Fruit fly (Drosophila melanogaster) whole organism, embryonic: ENCODE data around the gene ph-d.

Experiments used
- ATbp ChIP-seq: fragments of 200-800 bp; sonication (Bioruptor generic); optimal IDR thresholded peaks from 2 replicates; lab custom pipeline; 2017; ENCODE audit warnings: missing biosample characterization, mild to moderate bottlenecking, missing genetic modification characterization, missing genetic modification reagents
- Blimp-1 ChIP-seq: fragments of 200-800 bp; sonication (Bioruptor generic); optimal IDR thresholded peaks from 3 replicates; lab custom pipeline; 2018; ENCODE audit warnings: missing biosample characterization, missing genetic modification characterization, mild to moderate bottlenecking, moderate library complexity, missing genetic modification reagents
- CG10267 ChIP-seq: fragments of 200-800 bp; sonication (Bioruptor generic); optimal IDR thresholded peaks from 2 replicates; lab custom pipeline; 2018; ENCODE audit warnings: missing biosample characterization, mild to moderate bottlenecking, missing genetic modification characterization, moderate library complexity
- CG11504 ChIP-seq: fragments of 200-800 bp; sonication (Bioruptor generic); optimal IDR thresholded peaks from 3 replicates; lab custom pipeline; 2019; ENCODE audit warnings: missing biosample characterization, mild to moderate bottlenecking, missing genetic modification characterization, moderate library complexity
- CG12391 ChIP-seq: fragments of 200-800 bp; sonication (Bioruptor generic); optimal IDR thresholded peaks from 3 replicates; lab custom pipeline; 2018; ENCODE audit warnings: missing biosample characterization, mild to moderate bottlenecking, missing genetic modification characterization, moderate library complexity
- CG14667 ChIP-seq: fragments of 200-800 bp; sonication (Bioruptor generic); IDR thresholded peaks from 2 replicates; pipeline ENCODE4 v1.3.6; 2022; ENCODE audit warnings: missing biosample characterization, missing genetic modification characterization
- CG16779 ChIP-seq: fragments of 200-800 bp; sonication (Bioruptor generic); IDR thresholded peaks from 2 replicates; pipeline ENCODE4 v1.3.6; 2022; ENCODE audit warnings: missing biosample characterization, missing genetic modification characterization
- CG17186 ChIP-seq: fragments of 200-800 bp; sonication (Bioruptor generic); optimal IDR thresholded peaks from 3 replicates; lab custom pipeline; 2017; ENCODE audit warnings: missing biosample characterization, missing genetic modification reagents, missing genetic modification characterization
- CG2202 ChIP-seq: fragments of 200-800 bp; sonication (Bioruptor generic); optimal IDR thresholded peaks from 2 replicates; lab custom pipeline; 2018; ENCODE audit warnings: missing biosample characterization, mild to moderate bottlenecking, missing genetic modification characterization
- CG30431 ChIP-seq: fragments of 200-800 bp; sonication (Bioruptor generic); optimal IDR thresholded peaks from 2 replicates; lab custom pipeline; 2017; ENCODE audit warnings: missing biosample characterization, missing genetic modification characterization
- CG34422 ChIP-seq: fragments of 200-800 bp; sonication (Bioruptor generic); IDR thresholded peaks from 3 replicates; pipeline ENCODE4 v1.3.6; 2022; ENCODE audit warnings: missing biosample characterization, missing genetic modification characterization
- CG6791 ChIP-seq: fragments of 200-800 bp; sonication (Bioruptor generic); IDR thresholded peaks from 3 replicates; pipeline ENCODE4 v1.3.6; 2022; ENCODE audit warnings: missing biosample characterization, missing genetic modification characterization; ENCODE audit not compliant: partially characterized antibody
- CG8944 ChIP-seq: fragments of 200-800 bp; sonication (Bioruptor generic); optimal IDR thresholded peaks from 3 replicates; lab custom pipeline; 2016; ENCODE audit warnings: missing biosample characterization, missing genetic modification characterization
- D19B ChIP-seq: fragments of 200-800 bp; sonication (Bioruptor generic); optimal IDR thresholded peaks from 2 replicates; lab custom pipeline; 2017; ENCODE audit warnings: missing biosample characterization, mild to moderate bottlenecking, missing genetic modification characterization
- Dad ChIP-seq: fragments of 200-800 bp; sonication (Bioruptor generic); optimal IDR thresholded peaks from 3 replicates; lab custom pipeline; 2016; ENCODE audit warnings: missing biosample characterization, missing genetic modification characterization
- Dfd ChIP-seq, 2 experiments: fragments of >200 bp; optimal IDR thresholded peaks; 2 replicates each; lab custom pipeline; 2017; ENCODE audit warnings: missing biosample characterization in 2 of 2, missing genetic modification characterization in 2 of 2
- Dip2 ChIP-seq: fragments of 200-800 bp; sonication (Bioruptor generic); IDR thresholded peaks from 2 replicates; pipeline ENCODE4 v1.3.6; 2022; ENCODE audit warnings: missing biosample characterization, missing genetic modification characterization
- Dp ChIP-seq: fragments of 200-800 bp; sonication (Bioruptor generic); optimal IDR thresholded peaks from 2 replicates; lab custom pipeline; 2018; ENCODE audit warnings: missing biosample characterization, mild to moderate bottlenecking, missing genetic modification characterization, moderate library complexity
- HmgZ ChIP-seq: fragments of 200-800 bp; sonication (Bioruptor generic); optimal IDR thresholded peaks from 2 replicates; lab custom pipeline; 2018; ENCODE audit warnings: missing biosample characterization, mild to moderate bottlenecking, missing genetic modification characterization
- MTF-1 ChIP-seq: fragments of 200-800 bp; sonication (Bioruptor generic); optimal IDR thresholded peaks from 2 replicates; lab custom pipeline; 2018; ENCODE audit warnings: missing biosample characterization, mild to moderate bottlenecking, missing genetic modification characterization, borderline replicate concordance
- Mad ChIP-seq: fragments of 200-800 bp; sonication (Bioruptor generic); optimal IDR thresholded peaks from 2 replicates; lab custom pipeline; 2016; ENCODE audit warnings: missing biosample characterization, missing genetic modification characterization
- Max ChIP-seq: fragments of 200-800 bp; sonication (Bioruptor generic); optimal IDR thresholded peaks from 2 replicates; lab custom pipeline; 2016; ENCODE audit warnings: missing biosample characterization, mild to moderate bottlenecking, missing genetic modification characterization
- Optix ChIP-seq: fragments of 200-800 bp; sonication (Bioruptor generic); IDR thresholded peaks from 3 replicates; pipeline ENCODE4 v1.3.6; 2022; ENCODE audit warnings: missing biosample characterization, missing genetic modification characterization
- Pdp1 ChIP-seq, 2 experiments: fragments of 200-800 bp; sonication (Bioruptor generic); optimal IDR thresholded peaks; 3 replicates each; lab custom pipeline; 2016; ENCODE audit warnings: missing biosample characterization in 2 of 2, missing genetic modification characterization in 2 of 2, mild to moderate bottlenecking in 1 of 2, moderate library complexity in 1 of 2
- Poxn ChIP-seq: fragments of 200-800 bp; sonication (Bioruptor generic); IDR thresholded peaks from 2 replicates; pipeline ENCODE4 v1.3.6; 2022; ENCODE audit warnings: missing biosample characterization, missing genetic modification characterization
- Ptx1 ChIP-seq: fragments of 200-800 bp; sonication (Bioruptor generic); IDR thresholded peaks from 2 replicates; pipeline ENCODE4 v1.3.6; 2022; ENCODE audit warnings: missing biosample characterization, missing genetic modification characterization
- Xbp1 ChIP-seq: fragments of 200-800 bp; sonication (Bioruptor generic); optimal IDR thresholded peaks from 3 replicates; lab custom pipeline; 2016; ENCODE audit warnings: missing biosample characterization, mild to moderate bottlenecking, missing genetic modification characterization
- chinmo ChIP-seq: fragments of 200-800 bp; sonication (Bioruptor generic); IDR thresholded peaks from 4 replicates; pipeline ENCODE4 v1.3.6; 2022; ENCODE audit warnings: missing biosample characterization, missing genetic modification characterization; ENCODE audit not compliant: partially characterized antibody
- ci ChIP-seq: fragments of 200-800 bp; sonication (Bioruptor generic); IDR thresholded peaks from 3 replicates; pipeline ENCODE4 v1.3.6; 2022; ENCODE audit warnings: missing biosample characterization, missing genetic modification characterization
- dpn ChIP-seq, 2 experiments: fragments of 200-800 bp; sonication (Bioruptor generic); optimal IDR thresholded peaks; 3 replicates each; lab custom pipeline; 2016; ENCODE audit warnings: missing biosample characterization in 2 of 2, missing genetic modification characterization in 2 of 2
- ems ChIP-seq: fragments of 200-800 bp; sonication (Bioruptor generic); optimal IDR thresholded peaks from 3 replicates; lab custom pipeline; 2016; ENCODE audit warnings: missing biosample characterization, missing genetic modification characterization
- exex ChIP-seq: fragments of 200-800 bp; sonication (Bioruptor generic); optimal IDR thresholded peaks from 4 replicates; lab custom pipeline; 2018; ENCODE audit warnings: missing biosample characterization, mild to moderate bottlenecking, missing genetic modification characterization, moderate library complexity
- fru ChIP-seq: fragments of >200 bp; optimal IDR thresholded peaks from 2 replicates; lab custom pipeline; 2017
- gcm ChIP-seq: fragments of 200-800 bp; sonication (Bioruptor generic); optimal IDR thresholded peaks from 2 replicates; lab custom pipeline; 2019; ENCODE audit warnings: missing biosample characterization, mild to moderate bottlenecking, missing genetic modification characterization, moderate library complexity
- grau ChIP-seq: fragments of 200-800 bp; optimal IDR thresholded peaks from 3 replicates; lab custom pipeline; 2019; ENCODE audit warnings: missing biosample characterization, mild to moderate bottlenecking, missing genetic modification characterization, moderate library complexity
- gsb-n ChIP-seq: fragments of 200-800 bp; sonication (Bioruptor generic); optimal IDR thresholded peaks from 3 replicates; lab custom pipeline; 2018; ENCODE audit warnings: missing biosample characterization, mild to moderate bottlenecking, missing genetic modification characterization
- insv ChIP-seq, 2 experiments: fragments of 200-800 bp; sonication (Bioruptor generic); optimal IDR thresholded peaks; 3 replicates each; lab custom pipeline; 2016 to 2018; ENCODE audit warnings: missing biosample characterization in 2 of 2, missing genetic modification characterization in 2 of 2
- kah ChIP-seq: fragments of 200-800 bp; sonication (Bioruptor generic); optimal IDR thresholded peaks from 2 replicates; lab custom pipeline; 2018; ENCODE audit warnings: missing biosample characterization, mild to moderate bottlenecking, missing genetic modification characterization
- mam ChIP-seq: fragments of 200-800 bp; sonication (Bioruptor generic); optimal IDR thresholded peaks from 3 replicates; lab custom pipeline; 2016; ENCODE audit warnings: missing biosample characterization, missing genetic modification characterization
- mirr ChIP-seq: fragments of 200-800 bp; sonication (Bioruptor generic); optimal IDR thresholded peaks from 3 replicates; lab custom pipeline; 2018; ENCODE audit warnings: missing biosample characterization, mild to moderate bottlenecking, missing genetic modification characterization
- nerfin-2 ChIP-seq: fragments of 200-800 bp; sonication (Bioruptor generic); IDR thresholded peaks from 2 replicates; pipeline ENCODE4 v1.3.6; 2022; ENCODE audit warnings: missing biosample characterization, missing genetic modification characterization; ENCODE audit not compliant: partially characterized antibody
- otp ChIP-seq: fragments of 200-800 bp; sonication (Bioruptor generic); IDR thresholded peaks from 3 replicates; pipeline ENCODE4, ENCODE4 v1.3.6; 2022; ENCODE audit warnings: missing biosample characterization, missing genetic modification characterization
- peb ChIP-seq: fragments of 200-800 bp; sonication (Bioruptor generic); IDR thresholded peaks from 2 replicates; pipeline ENCODE4 v1.3.6; 2022; ENCODE audit warnings: missing biosample characterization, missing genetic modification characterization
- psq ChIP-seq: fragments of 200-800 bp; sonication (Bioruptor generic); optimal IDR thresholded peaks from 2 replicates; lab custom pipeline; 2017; ENCODE audit warnings: missing biosample characterization, missing genetic modification characterization
- row ChIP-seq: fragments of 200-800 bp; sonication (Bioruptor generic); IDR thresholded peaks from 3 replicates; pipeline ENCODE4 v1.3.6; 2022; ENCODE audit warnings: missing biosample characterization, missing genetic modification characterization
- schlank ChIP-seq: fragments of 200-800 bp; sonication (Bioruptor generic); optimal IDR thresholded peaks from 2 replicates; lab custom pipeline; 2018; ENCODE audit warnings: missing biosample characterization, mild to moderate bottlenecking, missing genetic modification characterization
- ttk ChIP-seq: fragments of 200-800 bp; sonication (Bioruptor generic); IDR thresholded peaks from 2 replicates; pipeline ENCODE4 v2.1.2; 2022; ENCODE audit warnings: missing biosample characterization, missing genetic modification characterization
- vvl ChIP-seq: fragments of 200-800 bp; sonication (Bioruptor generic); IDR thresholded peaks from 2 replicates; pipeline ENCODE4 v1.3.6; 2022; ENCODE audit warnings: missing biosample characterization, missing genetic modification characterization
- wor ChIP-seq: fragments of 200-800 bp; sonication (Bioruptor generic); IDR thresholded peaks from 2 replicates; pipeline ENCODE4 v1.3.6; 2022; ENCODE audit warnings: missing biosample characterization, missing genetic modification characterization

The ph-d gene

DNA sequence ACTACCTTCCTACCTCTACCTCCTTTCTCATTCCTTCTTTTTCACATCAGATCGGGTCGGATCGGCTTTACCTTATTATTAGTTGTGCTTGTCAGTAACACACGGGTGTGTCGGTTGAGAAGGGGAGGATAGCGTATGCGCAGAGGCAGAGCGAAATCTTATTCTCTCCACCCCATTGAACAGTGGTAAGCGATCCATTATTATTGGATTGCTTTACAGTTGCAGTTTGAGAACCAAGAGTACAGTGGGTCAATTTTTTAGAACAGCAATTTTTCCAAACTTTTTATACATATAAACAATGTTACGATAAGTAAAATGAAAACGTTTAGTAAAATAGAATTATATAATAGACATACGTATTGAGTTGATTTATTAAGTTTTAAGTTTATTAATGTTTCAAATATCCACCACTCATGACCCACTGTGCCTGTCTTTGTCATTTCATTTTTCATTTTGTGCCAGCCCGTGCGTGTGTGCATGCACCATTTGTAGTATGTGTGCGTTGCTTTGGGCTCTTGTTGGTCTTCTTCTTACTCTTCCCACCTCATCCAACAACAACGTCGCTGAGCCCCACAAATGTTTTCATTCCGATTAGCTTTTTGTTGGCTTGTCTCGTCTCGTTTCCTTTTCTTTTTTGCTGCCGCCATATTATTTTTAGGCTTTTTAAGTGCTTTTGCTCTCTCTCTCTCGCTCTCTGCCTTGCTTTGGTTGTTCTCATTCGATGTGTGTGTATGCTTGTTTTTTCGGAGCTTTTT lies 14.7 kb upstream of the ph-d start (continued):
- peak; percentile 8 for TF ChIP-seq Dp (GFP tag; lab: Kevin White, UChicago)
- TF ChIP-seq CG6791 (GFP tag; lab: Robert Waterston, UW): peak; percentile 68; the same call in 1 of the 3 replicates
- TF ChIP-seq psq: peak; percentile 91
- peak; percentile 98 for TF ChIP-seq Blimp-1 (GFP tag; lab: Kevin White, UChicago)
- peak; percentile 99 for TF ChIP-seq gcm (GFP tag; lab: Kevin White, UChicago)
- TF ChIP-seq chinmo (GFP tag; lab: Robert Waterston, UW): peak; percentile 81
- TF ChIP-seq D19B: peak; percentile 86
- TF ChIP-seq mam (GFP tag; lab: Kevin White, UChicago): peak; percentile 94
- TF ChIP-seq ATbp: peak; percentile 98
- TF ChIP-seq Dip2: peak; percentile 82
- TF ChIP-seq CG17186: peak; percentile 92
- TF ChIP-seq wor (GFP tag; lab: Robert Waterston, UW): peak; percentile 99
- peak; percentile 97 for TF ChIP-seq CG10267 (tag; lab: Kevin White, UChicago)
- TF ChIP-seq ems (GFP tag; lab: Kevin White, UChicago): peak; percentile 96
- TF ChIP-seq insv (GFP tag; optimal IDR thresholded peaks at IDR 0.05; lab: Kevin White, UChicago): peak; percentile 60 to 84
- TF ChIP-seq dpn (GFP tag; optimal IDR thresholded peaks at IDR 0.05; lab: Kevin White, UChicago): peak; percentile 91 to 98
- TF ChIP-seq CG12391 (tag; lab: Kevin White, UChicago): peak; percentile 100
- TF ChIP-seq schlank (tag; lab: Kevin White, UChicago): peak; percentile 98
- peak; percentile 78 for TF ChIP-seq CG8944 (GFP tag; lab: Kevin White, UChicago)
- TF ChIP-seq ttk (GFP tag; lab: Robert Waterston, UW): peak; percentile 98
- peak; percentile 99 for TF ChIP-seq peb (GFP tag; lab: Robert Waterston, UW)
- TF ChIP-seq MTF-1 (GFP tag; lab: Kevin White, UChicago): peak; percentile 98
- TF ChIP-seq row (GFP tag; lab: Robert Waterston, UW): peak; percentile 99
- peak; percentile 98 for TF ChIP-seq CG30431 (GFP tag; lab: Kevin White, UChicago)
- peak; percentile 98 for TF ChIP-seq Xbp1
- TF ChIP-seq gsb-n: peak; percentile 99
- peak; percentile 99 for TF ChIP-seq CG34422
- peak; percentile 93 for TF ChIP-seq Dad (GFP tag; lab: Kevin White, UChicago)
- TF ChIP-seq Pdp1 (GFP tag; optimal IDR thresholded peaks at IDR 0.05; lab: Kevin White, UChicago): peak; percentile 89 to 97
- peak; percentile 95 for TF ChIP-seq Mad
- peak; percentile 98 for TF ChIP-seq CG11504 (tag; lab: Kevin White, UChicago)
- peak; percentile 99 for TF ChIP-seq HmgZ (tag; lab: Kevin White, UChicago)
- TF ChIP-seq fru (lab: Kevin White, UChicago): no peak
- peak; percentile 97 for TF ChIP-seq kah (GFP tag; lab: Kevin White, UChicago)
- TF ChIP-seq CG16779: peak; percentile 95
- TF ChIP-seq grau (tag; lab: Kevin White, UChicago): peak; percentile 99
- TF ChIP-seq vvl: peak; percentile 99
- TF ChIP-seq Ptx1 (GFP tag; lab: Robert Waterston, UW): peak; percentile 99
- TF ChIP-seq Dfd (GFP tag; optimal IDR thresholded peaks at IDR 0.05; lab: Kevin White, UChicago): no peak
- peak; percentile 97 for TF ChIP-seq Poxn (GFP tag; lab: Robert Waterston, UW)
- TF ChIP-seq otp (GFP tag; lab: Robert Waterston, UW): peak; percentile 97
- peak; percentile 90 for TF ChIP-seq nerfin-2 (GFP tag; lab: Robert Waterston, UW)
- peak; percentile 97 for TF ChIP-seq mirr (GFP tag; lab: Kevin White, UChicago)
- peak; percentile 98 for TF ChIP-seq Max
- TF ChIP-seq Optix: peak; percentile 93
- peak; percentile 98 for TF ChIP-seq CG14667 (GFP tag; lab: Robert Waterston, UW)
- TF ChIP-seq ci (GFP tag; lab: Robert Waterston, UW): peak; percentile 98
- TF ChIP-seq exex: peak; percentile 93
- peak; percentile 99 for TF ChIP-seq CG2202 (tag; lab: Kevin White, UChicago)
